Fruit fly (Drosophila melanogaster): ENCODE results near the gene rdhB.

Gene rdhB

dm6 chr3R:22390109-22390508, 38.6 kb downstream of the rdhB start:
- TF ChIP-seq esn (GFP tag; optimal IDR thresholded peaks at IDR 0.05) (no peak), Sox102F (GFP tag; optimal IDR thresholded peaks at IDR 0.05) (no peak), CG31627 (GFP tag; optimal IDR thresholded peaks at IDR 0.05) (no peak), CG4318 (GFP tag; optimal IDR thresholded peaks at IDR 0.05) (no peak), CG11294 (GFP tag; IDR thresholded peaks at IDR 0.05) (no peak), CG10631 (GFP tag; optimal IDR thresholded peaks at IDR 0.05) (no peak), achi (GFP tag; optimal IDR thresholded peaks at IDR 0.05) (no peak), Eip78C (GFP tag) (no peak), OdsH (GFP tag; optimal IDR thresholded peaks at IDR 0.05) (no peak), eg (GFP tag; IDR thresholded peaks at IDR 0.05) (no peak), acj6 (GFP tag; optimal IDR thresholded peaks at IDR 0.05) (no peak), CG3919 (GFP tag; optimal IDR thresholded peaks at IDR 0.05) (no peak), CG6792 (GFP tag; optimal IDR thresholded peaks at IDR 0.05) (no peak), CG6163 (GFP tag; IDR thresholded peaks at IDR 0.05) (no peak), Met (GFP tag; optimal IDR thresholded peaks at IDR 0.05) (no peak)

dm6 chr3R:22394004-22394403, 42.5 kb downstream of the rdhB start, which contains the start of gene CG13857:
Gene CG13857 (minus strand): TSS chr3R:22394104.
- TF ChIP-seq pdm3 (GFP tag; optimal IDR thresholded peaks at IDR 0.05), result no peak
- TF ChIP-seq svp (GFP tag), result no peak
- no peak for TF ChIP-seq Hr39 (GFP tag; optimal IDR thresholded peaks at IDR 0.05)
- no peak for TF ChIP-seq CG32006 (GFP tag; optimal IDR thresholded peaks at IDR 0.05)
- no peak for TF ChIP-seq vri (GFP tag; optimal IDR thresholded peaks at IDR 0.05)
- TF ChIP-seq CG10669 (GFP tag; optimal IDR thresholded peaks at IDR 0.05), result no peak
- no peak for TF ChIP-seq CG6808 (GFP tag; optimal IDR thresholded peaks at IDR 0.05)
- TF ChIP-seq fd85E (GFP tag; optimal IDR thresholded peaks at IDR 0.05), result no peak
- TF ChIP-seq Ets96B (tag; optimal IDR thresholded peaks at IDR 0.05), result no peak
- TF ChIP-seq Eip93F (GFP tag; optimal IDR thresholded peaks at IDR 0.05), result no peak
- TF ChIP-seq CG8119 (GFP tag; IDR thresholded peaks at IDR 0.05), result no peak
- no peak for TF ChIP-seq net (GFP tag; optimal IDR thresholded peaks at IDR 0.05)
- TF ChIP-seq dsx (GFP tag; optimal IDR thresholded peaks at IDR 0.05; ENCODE audit: poor library complexity, severe bottlenecking), result no peak
- TF ChIP-seq dac (GFP tag; optimal IDR thresholded peaks at IDR 0.05), result no peak
- no peak for TF ChIP-seq CG8632 (GFP tag; optimal IDR thresholded peaks at IDR 0.05)
- TF ChIP-seq CG8319 (GFP tag; optimal IDR thresholded peaks at IDR 0.05), result no peak
- no peak for TF ChIP-seq CG34406 (GFP tag; optimal IDR thresholded peaks at IDR 0.05)

- TF ChIP-seq Eip78C (GFP tag) (peak; percentile 73), OdsH (GFP tag; optimal IDR thresholded peaks at IDR 0.05) (no peak), CG15336 (GFP tag; IDR thresholded peaks at IDR 0.05) (0 out of 2 replicates have a peak, but pooled peaks have one; percentile 15), CG10669 (GFP tag; optimal IDR thresholded peaks at IDR 0.05) (no peak), lz (GFP tag; optimal IDR thresholded peaks at IDR 0.05) (no peak), CG6163 (GFP tag; IDR thresholded peaks at IDR 0.05) (0 out of 3 replicates have a peak, but pooled peaks have one; percentile 24), Sox14 (GFP tag; optimal IDR thresholded peaks at IDR 0.05) (no peak), Hr38 (GFP tag; optimal IDR thresholded peaks at IDR 0.05) (no peak), Hr4 (GFP tag; optimal IDR thresholded peaks at IDR 0.05) (peak; percentile 45), CG3032 (tag; optimal IDR thresholded peaks at IDR 0.05) (no peak), Smox (GFP tag; optimal IDR thresholded peaks at IDR 0.05) (no peak), CG11902 (GFP tag; optimal IDR thresholded peaks at IDR 0.05) (no peak), CG3919 (GFP tag; optimal IDR thresholded peaks at IDR 0.05) (peak; percentile 19), CG8119 (GFP tag; IDR thresholded peaks at IDR 0.05) (peak; percentile 41; the same call in 1 of the 3 replicates), achi (GFP tag; optimal IDR thresholded peaks at IDR 0.05) (peak; percentile 14), Ets96B (tag; optimal IDR thresholded peaks at IDR 0.05) (no peak), topi (GFP tag; optimal IDR thresholded peaks at IDR 0.05) (no peak), fd85E (GFP tag; optimal IDR thresholded peaks at IDR 0.05) (no peak), CG4318 (GFP tag; optimal IDR thresholded peaks at IDR 0.05) (peak; percentile 27), vri (GFP tag; optimal IDR thresholded peaks at IDR 0.05) (no peak), ss (GFP tag; optimal IDR thresholded peaks at IDR 0.05) (no peak), Sox102F (GFP tag; optimal IDR thresholded peaks at IDR 0.05) (no peak), CG31627 (GFP tag; optimal IDR thresholded peaks at IDR 0.05) (no peak), Gug (GFP tag; IDR thresholded peaks at IDR 0.05) (peak; percentile 31; the same call in 1 of the 2 replicates), CG6792 (GFP tag; optimal IDR thresholded peaks at IDR 0.05) (no peak), salr (GFP tag; optimal IDR thresholded peaks at IDR 0.05) (no peak), eg (GFP tag; IDR thresholded peaks at IDR 0.05) (no peak), pdm3 (GFP tag; optimal IDR thresholded peaks at IDR 0.05) (peak; percentile 18), Lpt (GFP tag; optimal IDR thresholded peaks at IDR 0.05) (peak; percentile 5), spab (GFP tag; optimal IDR thresholded peaks at IDR 0.05) (no peak), dsx (GFP tag; optimal IDR thresholded peaks at IDR 0.05; ENCODE audit: poor library complexity, severe bottlenecking) (peak; percentile 5)
Observed at dm6 chr3R:22395409-22396178, 44.1 kb downstream of the rdhB start.

Data from whole organism, prepupa.